Worm (Caenorhabditis elegans): ENCODE data around the gene Y47D3A.1.

ce11 chrIII:11154527-11154926 is 12.9 kb upstream of the Y47D3A.1 start, which contains the start of gene cku-70:
- TF ChIP-seq flh-1 (GFP tag; optimal IDR thresholded peaks at IDR 0.05) (no peak), nhr-76 (tag; optimal IDR thresholded peaks at IDR 0.05) (no peak), snpc-4 (tag; optimal IDR thresholded peaks at IDR 0.05) (no peak), nhr-12 (tag; optimal IDR thresholded peaks at IDR 0.05) (no peak), mep-1 (tag; optimal IDR thresholded peaks at IDR 0.05) (no peak), nhr-28 (tag; optimal IDR thresholded peaks at IDR 0.05) (no peak), elt-1 (tag; optimal IDR thresholded peaks at IDR 0.05; ENCODE audit: borderline replicate concordance, insufficient read depth) (no peak), sem-2 (GFP tag; optimal IDR thresholded peaks at IDR 0.05) (no peak), tbx-8 (GFP tag; optimal IDR thresholded peaks at IDR 0.05) (no peak), sptf-1 (tag; optimal IDR thresholded peaks at IDR 0.05) (no peak), lin-13 (tag; optimal IDR thresholded peaks at IDR 0.05) (no peak), mab-5 (tag; optimal IDR thresholded peaks at IDR 0.05) (no peak), nhr-237 (tag; optimal IDR thresholded peaks at IDR 0.05) (no peak), ces-1 (GFP tag; optimal IDR thresholded peaks at IDR 0.05) (no peak)
